Worm (Caenorhabditis elegans) whole organism, young adult: Measurements from ENCODE around the gene Y32B12A.5.

Source experiments
- Y53F4B.3 ChIP-seq: fragments of 200-800 bp; sonication (Bioruptor generic); IDR thresholded peaks from 2 replicates; pipeline ENCODE4 v1.3.6; 2022; ENCODE audit warnings: missing genetic modification reagents, missing genetic modification characterization, missing compliant biosample characterization
- akir-1 ChIP-seq: fragments of 200-800 bp; sonication (Bioruptor generic); optimal IDR thresholded peaks from 2 replicates; lab custom pipeline; 2018; ENCODE audit warnings: mild to moderate bottlenecking, missing genetic modification characterization, moderate library complexity, missing compliant biosample characterization
- ccch-3 ChIP-seq: fragments of 200-800 bp; sonication (Bioruptor generic); optimal IDR thresholded peaks from 2 replicates; lab custom pipeline; 2018; ENCODE audit warnings: mild to moderate bottlenecking, missing genetic modification characterization, missing compliant biosample characterization
- ceh-58 ChIP-seq: fragments of 200-800 bp; sonication (Bioruptor generic); IDR thresholded peaks from 2 replicates; pipeline ENCODE4 v1.3.6; 2022; ENCODE audit warnings: missing genetic modification characterization, missing compliant biosample characterization
- lin-35 ChIP-seq, 3 experiments: fragments of 150-350 bp in 2 of 3; sonication (generic microtip) in 1 of 3; optimal IDR thresholded peaks; 2 replicates each; lab custom pipeline; 2014 to 2018; ENCODE audit warnings: missing biosample characterization in 3 of 3, missing genetic modification characterization in 3 of 3, missing genetic modification reagents in 3 of 3
- lir-1 ChIP-seq: fragments of 200-800 bp; sonication (Bioruptor generic); conservative IDR thresholded peaks from 2 replicates; pipeline ENCODE4 v1.3.6; 2022; ENCODE audit warnings: missing genetic modification reagents, missing genetic modification characterization, missing compliant biosample characterization
- nfya-2 ChIP-seq: fragments of 200-800 bp; sonication (Bioruptor generic); IDR thresholded peaks from 2 replicates; pipeline ENCODE4 v1.3.6; 2022; ENCODE audit warnings: missing genetic modification reagents, missing genetic modification characterization, missing compliant biosample characterization
- nhr-27 ChIP-seq: fragments of 200-800 bp; sonication (Bioruptor generic); optimal IDR thresholded peaks from 2 replicates; lab custom pipeline; 2018; ENCODE audit warnings: mild to moderate bottlenecking, missing genetic modification characterization, moderate library complexity, missing compliant biosample characterization
- pha-4 ChIP-seq: fragments of 150-350 bp; sonication (generic microtip); optimal IDR thresholded peaks from 2 replicates; lab custom pipeline; 2014; ENCODE audit warnings: missing biosample characterization, missing genetic modification reagents, missing genetic modification characterization
- snpc-1.3 ChIP-seq: sonication (generic microtip); optimal IDR thresholded peaks from 2 replicates; lab custom pipeline; 2017; ENCODE audit warnings: missing genetic modification characterization, mild to moderate bottlenecking, missing compliant biosample characterization, antibody characterized with exemption, moderate library complexity, missing genotype, missing genetic modification reagents; ENCODE audit not compliant: insufficient read depth

DNA sequence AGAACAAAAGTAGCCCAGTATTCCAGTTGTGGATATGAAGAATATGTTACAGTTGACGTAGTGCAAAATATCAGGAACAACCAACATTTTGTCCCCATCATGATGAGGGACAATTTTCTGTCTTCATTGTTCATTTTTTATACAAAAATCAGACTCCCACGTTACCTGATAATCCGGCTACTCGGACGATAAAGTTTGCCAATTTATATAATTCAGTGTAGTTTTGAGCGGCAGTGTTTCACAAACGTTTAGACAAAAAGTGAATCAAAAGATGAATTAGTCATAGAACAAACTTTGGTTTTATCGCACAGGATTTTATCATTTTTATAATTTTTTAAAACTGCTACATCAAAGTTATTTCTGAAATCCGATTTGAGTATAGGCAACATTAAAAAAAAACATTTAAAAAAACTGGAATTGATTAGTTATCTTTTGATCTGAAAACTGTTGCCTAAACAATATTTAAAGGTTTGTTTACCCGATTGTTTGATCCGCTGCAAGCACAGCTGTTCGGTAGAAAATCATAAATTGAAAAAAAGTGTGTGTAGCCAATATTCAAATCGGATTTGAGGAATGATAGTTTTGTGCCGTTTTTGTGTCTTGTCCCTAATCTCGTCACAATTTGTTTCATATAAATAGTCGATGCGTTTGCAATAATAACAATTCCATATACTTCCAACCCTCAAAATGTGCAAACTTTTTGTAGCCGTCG lies 6.3 kb downstream of the Y32B12A.5 start, which contains the start of the genes F57E7.4 and spig-6:
- TF ChIP-seq lin-35 (GFP tag; optimal IDR thresholded peaks at IDR 0.05; lab: Kevin White, UChicago): no peak
- no peak for TF ChIP-seq snpc-1.3 (tag; lab: Kevin White, UChicago)
- no peak for TF ChIP-seq ceh-58 (GFP tag; lab: Robert Waterston, UW)
- TF ChIP-seq ccch-3 (GFP tag; lab: Kevin White, UChicago): no peak
- TF ChIP-seq Y53F4B.3 (GFP tag; lab: Robert Waterston, UW): no peak
- TF ChIP-seq nfya-2 (GFP tag; lab: Robert Waterston, UW): no peak
- TF ChIP-seq pha-4: no peak
- TF ChIP-seq akir-1 (GFP tag; lab: Kevin White, UChicago): no peak
- TF ChIP-seq lir-1: no peak
- no peak for TF ChIP-seq nhr-27 (tag; lab: Kevin White, UChicago)
